Worm (Caenorhabditis elegans) whole organism, early embryonic: ENCODE results near the gene jhdm-1.

ENCODE experiments used
- F13C5.2 ChIP-seq: sonication (generic microtip); optimal IDR thresholded peaks from 2 replicates; lab custom pipeline; 2017; ENCODE audit warnings: mild to moderate bottlenecking, missing genetic modification characterization, inconsistent platforms, missing compliant biosample characterization
- ama-1 ChIP-seq: fragments of 150-350 bp; optimal IDR thresholded peaks from 2 replicates; lab custom pipeline; 2014
- tbx-11 ChIP-seq: fragments of 200-800 bp; sonication (Bioruptor generic); IDR thresholded peaks from 2 replicates; pipeline ENCODE4 v1.3.6; 2022; ENCODE audit warnings: missing genetic modification characterization, missing compliant biosample characterization
- tra-4 ChIP-seq: sonication (generic microtip); optimal IDR thresholded peaks from 2 replicates; lab custom pipeline; 2017; ENCODE audit warnings: missing genetic modification characterization, missing compliant biosample characterization

- TF ChIP-seq tra-4 (tag; lab: Kevin White, UChicago) = no peak
- TF ChIP-seq F13C5.2 (tag; lab: Kevin White, UChicago) = no peak
- no peak for TF ChIP-seq ama-1
- no peak for TF ChIP-seq tbx-11 (GFP tag; lab: Robert Waterston, UW)
Measured at ce11 chrIII:6422721-6423120, 31.6 kb upstream of the jhdm-1 start.
